Worm (Caenorhabditis elegans): Measurements from ENCODE around the gene drd-10.
A peak's percentile ranks its signal among the peaks of the same experiment; 100 is the strongest.

Gene drd-10

DNA sequence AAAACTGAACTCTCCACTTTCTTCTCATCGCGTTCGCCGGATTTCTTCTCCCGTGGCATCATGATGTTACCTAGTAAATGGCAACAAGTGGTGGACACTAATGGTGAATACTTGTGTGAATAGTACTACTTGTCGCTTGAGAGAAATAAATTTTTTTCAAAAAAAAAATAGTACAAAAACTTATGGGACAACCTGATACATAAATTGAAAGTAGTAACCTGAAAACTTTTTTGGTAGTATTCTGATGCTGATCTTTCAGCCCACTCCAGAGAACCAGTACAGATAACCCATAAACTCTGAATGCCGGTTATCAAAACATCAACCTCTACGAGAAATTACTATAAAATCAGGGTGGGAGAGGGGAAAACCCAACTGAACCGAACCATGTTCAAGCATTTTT, 50.4 kb downstream of the drd-10 start, which contains the start of gene Y57E12AL.2:
Y57E12AL.2 (plus strand) TSS at position 301 of the 400 bp plus-strand sequence.
- peak; percentile 21 for TF ChIP-seq aha-1 (tag)
